Fruit fly (Drosophila melanogaster) whole organism, embryonic: ENCODE data around the gene CG12420.
A peak's percentile ranks its signal among the peaks of the same experiment; 100 is the strongest.

ENCODE experiments used
- Atf-2 ChIP-seq: fragments of 200-800 bp; sonication (Bioruptor generic); optimal IDR thresholded peaks from 2 replicates; lab custom pipeline; 2016; ENCODE audit warnings: missing biosample characterization, missing genetic modification characterization
- Atf3 ChIP-seq: fragments of 200-800 bp; sonication (Bioruptor generic); optimal IDR thresholded peaks from 3 replicates; lab custom pipeline; 2016; ENCODE audit warnings: missing biosample characterization, missing genetic modification characterization
- Atf6 ChIP-seq: fragments of 200-800 bp; sonication (Bioruptor generic); IDR thresholded peaks from 2 replicates; pipeline ENCODE4 v1.3.6; 2022; ENCODE audit warnings: missing biosample characterization, missing genetic modification characterization
- CG11456 ChIP-seq: fragments of 200-800 bp; sonication (Bioruptor generic); IDR thresholded peaks from 3 replicates; pipeline ENCODE4 v1.3.6; 2022; ENCODE audit warnings: missing biosample characterization, missing genetic modification characterization
- CG11695 ChIP-seq: fragments of 200-800 bp; sonication (Bioruptor generic); IDR thresholded peaks from 3 replicates; pipeline ENCODE4 v1.3.6; 2022; ENCODE audit warnings: missing biosample characterization, missing genetic modification characterization
- CG11723 ChIP-seq: fragments of 200-800 bp; sonication (Bioruptor generic); optimal IDR thresholded peaks from 2 replicates; lab custom pipeline; 2017; ENCODE audit warnings: missing biosample characterization, mild to moderate bottlenecking, missing genetic modification characterization
- CG12155 ChIP-seq: fragments of 200-800 bp; sonication (Bioruptor generic); optimal IDR thresholded peaks from 3 replicates; lab custom pipeline; 2016; ENCODE audit warnings: missing biosample characterization, missing genetic modification characterization
- CG12659 ChIP-seq: fragments of 200-800 bp; sonication (Bioruptor generic); optimal IDR thresholded peaks from 3 replicates; lab custom pipeline; 2017; ENCODE audit warnings: mild to moderate bottlenecking, missing biosample characterization, missing genetic modification reagents, missing genetic modification characterization
- CG14710 ChIP-seq: fragments of 200-800 bp; sonication (Bioruptor generic); optimal IDR thresholded peaks from 3 replicates; lab custom pipeline; 2019; ENCODE audit warnings: missing biosample characterization, mild to moderate bottlenecking, missing genetic modification characterization, moderate library complexity
- CG15073 ChIP-seq: fragments of 200-800 bp; sonication (Bioruptor generic); optimal IDR thresholded peaks from 2 replicates; lab custom pipeline; 2016; ENCODE audit warnings: missing biosample characterization, missing genetic modification characterization
- CG16813 ChIP-seq: fragments of 200-800 bp; sonication (Bioruptor generic); IDR thresholded peaks from 3 replicates; pipeline ENCODE4 v1.3.6; 2022; ENCODE audit warnings: missing biosample characterization, missing genetic modification characterization; ENCODE audit not compliant: partially characterized antibody
- CG16863 ChIP-seq: fragments of 200-800 bp; sonication (Bioruptor generic); optimal IDR thresholded peaks from 3 replicates; lab custom pipeline; 2016; ENCODE audit warnings: missing biosample characterization, missing genetic modification characterization
- CG1832 ChIP-seq: fragments of 200-800 bp; sonication (Bioruptor generic); optimal IDR thresholded peaks from 2 replicates; lab custom pipeline; 2017; ENCODE audit warnings: missing biosample characterization, mild to moderate bottlenecking, missing genetic modification characterization, inconsistent platforms
- CG18619 ChIP-seq: fragments of 200-800 bp; sonication (Bioruptor generic); optimal IDR thresholded peaks from 3 replicates; lab custom pipeline; 2017; ENCODE audit warnings: missing biosample characterization, mild to moderate bottlenecking, missing genetic modification characterization
- CG3163 ChIP-seq: fragments of 200-800 bp; sonication (Bioruptor generic); optimal IDR thresholded peaks from 3 replicates; lab custom pipeline; 2016; ENCODE audit warnings: missing biosample characterization, missing genetic modification characterization
- CG3281 ChIP-seq: fragments of 200-800 bp; sonication (Bioruptor generic); optimal IDR thresholded peaks from 3 replicates; lab custom pipeline; 2017; ENCODE audit warnings: missing biosample characterization, mild to moderate bottlenecking, missing genetic modification characterization
- CG33557 ChIP-seq: fragments of 200-800 bp; sonication (Bioruptor generic); optimal IDR thresholded peaks from 2 replicates; lab custom pipeline; 2019; ENCODE audit warnings: missing biosample characterization, mild to moderate bottlenecking, missing genetic modification characterization, moderate library complexity
- CG34376 ChIP-seq: fragments of 200-800 bp; sonication (Bioruptor generic); optimal IDR thresholded peaks from 2 replicates; lab custom pipeline; 2018; ENCODE audit warnings: missing biosample characterization, mild to moderate bottlenecking, missing genetic modification characterization
- CG6272 ChIP-seq: fragments of 200-800 bp; sonication (Bioruptor generic); IDR thresholded peaks from 2 replicates; pipeline ENCODE4 v1.3.6; 2022; ENCODE audit warnings: missing biosample characterization, missing genetic modification characterization
- CG7372 ChIP-seq: fragments of 200-800 bp; sonication (Bioruptor generic); IDR thresholded peaks from 2 replicates; pipeline ENCODE4 v1.3.6; 2022; ENCODE audit warnings: missing biosample characterization, missing genetic modification characterization
- CG8089 ChIP-seq: fragments of 200-800 bp; sonication (Bioruptor generic); optimal IDR thresholded peaks from 3 replicates; lab custom pipeline; 2016; ENCODE audit warnings: missing biosample characterization, missing genetic modification characterization
- CG8924 ChIP-seq: fragments of 200-800 bp; optimal IDR thresholded peaks from 3 replicates; lab custom pipeline; 2019; ENCODE audit warnings: missing biosample characterization, mild to moderate bottlenecking, missing genetic modification characterization, moderate library complexity
- CG9437 ChIP-seq: fragments of 200-800 bp; sonication (Bioruptor generic); optimal IDR thresholded peaks from 2 replicates; lab custom pipeline; 2018; ENCODE audit warnings: missing biosample characterization, mild to moderate bottlenecking, missing genetic modification characterization
- CG9876 ChIP-seq: fragments of 200-800 bp; sonication (Bioruptor generic); optimal IDR thresholded peaks from 2 replicates; lab custom pipeline; 2016; ENCODE audit warnings: missing biosample characterization, missing genetic modification characterization
- Dip2 ChIP-seq: fragments of 200-800 bp; sonication (Bioruptor generic); IDR thresholded peaks from 2 replicates; pipeline ENCODE4 v1.3.6; 2022; ENCODE audit warnings: missing biosample characterization, missing genetic modification characterization
- Dip3 ChIP-seq: fragments of 200-800 bp; sonication (Bioruptor generic); optimal IDR thresholded peaks from 3 replicates; lab custom pipeline; 2016; ENCODE audit warnings: missing biosample characterization, missing genetic modification characterization
- H15 ChIP-seq: fragments of 200-800 bp; sonication (Bioruptor generic); IDR thresholded peaks from 3 replicates; pipeline ENCODE4 v1.3.6; 2022; ENCODE audit warnings: missing biosample characterization, missing genetic modification characterization
- Hr39 ChIP-seq: fragments of >200 bp; optimal IDR thresholded peaks from 2 replicates; lab custom pipeline; 2017
- MESR4 ChIP-seq: fragments of 200-800 bp; sonication (Bioruptor generic); optimal IDR thresholded peaks from 2 replicates; lab custom pipeline; 2018; ENCODE audit warnings: missing biosample characterization, mild to moderate bottlenecking, missing genetic modification characterization, moderate library complexity
- NC2α ChIP-seq: fragments of 200-800 bp; sonication (Bioruptor generic); optimal IDR thresholded peaks from 2 replicates; lab custom pipeline; 2016; ENCODE audit warnings: missing biosample characterization, missing genetic modification characterization
- Nf-YA ChIP-seq: fragments of 200-800 bp; sonication (Bioruptor generic); IDR thresholded peaks from 2 replicates; pipeline ENCODE4 v1.3.6; 2022; ENCODE audit warnings: missing biosample characterization, missing genetic modification characterization
- aop ChIP-seq: fragments of 200-800 bp; sonication (Bioruptor generic); IDR thresholded peaks from 2 replicates; pipeline ENCODE4 v1.3.6; 2022; ENCODE audit warnings: missing biosample characterization, missing genetic modification characterization
- btn ChIP-seq: fragments of 200-800 bp; sonication (Bioruptor generic); optimal IDR thresholded peaks from 2 replicates; lab custom pipeline; 2016; ENCODE audit warnings: missing biosample characterization, missing genetic modification characterization
- cato ChIP-seq: fragments of 200-800 bp; sonication (Bioruptor generic); optimal IDR thresholded peaks from 2 replicates; lab custom pipeline; 2016; ENCODE audit warnings: missing biosample characterization, missing genetic modification characterization, borderline replicate concordance
- chm ChIP-seq: fragments of 200-800 bp; sonication (Bioruptor generic); IDR thresholded peaks from 2 replicates; pipeline ENCODE4 v1.3.6; 2022; ENCODE audit warnings: missing biosample characterization, missing genetic modification characterization
- chn ChIP-seq: fragments of 200-800 bp; sonication (Bioruptor generic); optimal IDR thresholded peaks from 2 replicates; lab custom pipeline; 2016; ENCODE audit warnings: missing biosample characterization, missing genetic modification characterization
- dan ChIP-seq: fragments of 200-800 bp; sonication (Bioruptor generic); IDR thresholded peaks from 2 replicates; pipeline ENCODE4 v1.3.6; 2022; ENCODE audit warnings: missing biosample characterization, missing genetic modification characterization
- danr ChIP-seq: fragments of 200-800 bp; sonication (Bioruptor generic); IDR thresholded peaks from 2 replicates; pipeline ENCODE4 v1.3.6; 2022; ENCODE audit warnings: missing biosample characterization, missing genetic modification characterization
- exex ChIP-seq: fragments of 200-800 bp; sonication (Bioruptor generic); optimal IDR thresholded peaks from 4 replicates; lab custom pipeline; 2018; ENCODE audit warnings: missing biosample characterization, mild to moderate bottlenecking, missing genetic modification characterization, moderate library complexity
- grn ChIP-seq: fragments of 200-800 bp; sonication (Bioruptor generic); optimal IDR thresholded peaks from 3 replicates; lab custom pipeline; 2017; ENCODE audit warnings: missing biosample characterization, missing genetic modification characterization
- hkb ChIP-seq, 2 experiments: fragments of 200-800 bp in 1 of 2; fragments of >200 bp in 1 of 2; sonication (Bioruptor generic) in 1 of 2; IDR thresholded peaks in 1 of 2; optimal IDR thresholded peaks in 1 of 2; 2 replicates each; pipeline versions ENCODE4 v1.3.6 to Lab custom; 2017 to 2022; ENCODE audit warnings: missing biosample characterization in 1 of 2, missing genetic modification characterization in 1 of 2
- nerfin-1 ChIP-seq: fragments of 200-800 bp; sonication (Bioruptor generic); optimal IDR thresholded peaks from 3 replicates; lab custom pipeline; 2019; ENCODE audit warnings: missing biosample characterization, mild to moderate bottlenecking, missing genetic modification characterization, moderate library complexity
- pum ChIP-seq: fragments of 200-800 bp; sonication (Bioruptor generic); optimal IDR thresholded peaks from 2 replicates; lab custom pipeline; 2016; ENCODE audit warnings: missing biosample characterization, missing genetic modification characterization
- row ChIP-seq: fragments of 200-800 bp; sonication (Bioruptor generic); IDR thresholded peaks from 3 replicates; pipeline ENCODE4 v1.3.6; 2022; ENCODE audit warnings: missing biosample characterization, missing genetic modification characterization
- sob ChIP-seq: fragments of 200-800 bp; sonication (Bioruptor generic); IDR thresholded peaks from 2 replicates; pipeline ENCODE4 v1.3.6; 2022; ENCODE audit warnings: missing biosample characterization, missing genetic modification characterization
- sr ChIP-seq: fragments of 200-800 bp; sonication (Bioruptor generic); IDR thresholded peaks from 3 replicates; pipeline ENCODE4 v1.3.6; 2022; ENCODE audit warnings: missing biosample characterization, missing genetic modification characterization
- tgo ChIP-seq: fragments of 200-800 bp; sonication (Bioruptor generic); IDR thresholded peaks from 3 replicates; pipeline ENCODE4 v1.3.6; 2022; ENCODE audit warnings: missing biosample characterization, missing genetic modification characterization
- tx ChIP-seq: fragments of 200-800 bp; sonication (Bioruptor generic); optimal IDR thresholded peaks from 2 replicates; lab custom pipeline; 2016; ENCODE audit warnings: missing biosample characterization, missing genetic modification characterization
- usp ChIP-seq: fragments of >200 bp; optimal IDR thresholded peaks from 2 replicates; lab custom pipeline; 2017; ENCODE audit warnings: missing biosample characterization, missing genetic modification characterization
- zfh2 ChIP-seq: fragments of 200-800 bp; sonication (Bioruptor generic); optimal IDR thresholded peaks from 2 replicates; lab custom pipeline; 2016; ENCODE audit warnings: missing biosample characterization, missing genetic modification characterization

The CG12420 gene

dm6 chr3R:10268101-10268864 is 45.8 kb downstream of the CG12420 start (continued):
- TF ChIP-seq danr (GFP tag; lab: Robert Waterston, UW), result peak; percentile 54; the same call in 1 of the 2 replicates
- no peak for TF ChIP-seq aop (GFP tag; lab: Robert Waterston, UW)
- TF ChIP-seq Nf-YA, result 0 out of 2 replicates have a peak, but pooled peaks have one; percentile 10
- peak; percentile 71 for TF ChIP-seq sob (GFP tag; lab: Robert Waterston, UW)
- TF ChIP-seq CG7372 (GFP tag; lab: Robert Waterston, UW), result peak; percentile 66
- no peak for TF ChIP-seq dan
- TF ChIP-seq CG12155 (GFP tag; lab: Kevin White, UChicago), result peak; percentile 81
- peak; percentile 80 for TF ChIP-seq exex (tag; lab: Kevin White, UChicago)
- TF ChIP-seq Dip2 (GFP tag; lab: Robert Waterston, UW), result no peak; the same call in 1 of the 2 replicates
- no peak for TF ChIP-seq usp (GFP tag; lab: Kevin White, UChicago)
- peak; percentile 84 for TF ChIP-seq CG11695 (GFP tag; lab: Robert Waterston, UW)
- TF ChIP-seq NC2α, result peak; percentile 18
- no peak for TF ChIP-seq MESR4 (GFP tag; lab: Kevin White, UChicago)
- TF ChIP-seq cato (GFP tag; lab: Kevin White, UChicago), result peak; percentile 41
- TF ChIP-seq CG6272 (GFP tag; lab: Robert Waterston, UW), result peak; percentile 44
- peak; percentile 66; the same call in 1 of the 3 replicates for TF ChIP-seq CG11456
- TF ChIP-seq CG16813 (GFP tag; lab: Robert Waterston, UW), result no peak
- TF ChIP-seq nerfin-1, result peak; percentile 65
- peak; percentile 57 for TF ChIP-seq Atf3
- peak; percentile 92 for TF ChIP-seq sr (GFP tag; lab: Robert Waterston, UW)
- TF ChIP-seq CG1832 (GFP tag; lab: Kevin White, UChicago), result no peak
- peak; percentile 76 for TF ChIP-seq CG9437 (GFP tag; lab: Kevin White, UChicago)
- TF ChIP-seq tx (GFP tag; lab: Kevin White, UChicago), result peak; percentile 62
- peak; percentile 85 for TF ChIP-seq zfh2 (GFP tag; lab: Kevin White, UChicago)
- TF ChIP-seq btn (GFP tag; lab: Kevin White, UChicago), result no peak
- peak; percentile 64 for TF ChIP-seq chn (GFP tag; lab: Kevin White, UChicago)
- peak; percentile 88 for TF ChIP-seq row
- peak; percentile 66 for TF ChIP-seq grn
- peak; percentile 77 for TF ChIP-seq CG16863 (GFP tag; lab: Kevin White, UChicago)
- TF ChIP-seq CG15073 (GFP tag; lab: Kevin White, UChicago), result peak; percentile 3
- peak; percentile 72 for TF ChIP-seq CG34376
- TF ChIP-seq hkb (optimal IDR thresholded peaks at IDR 0.05; lab: Kevin White, UChicago), result no peak
- TF ChIP-seq hkb (GFP tag; IDR thresholded peaks at IDR 0.05; lab: Robert Waterston, UW), result peak; percentile 85
- peak; percentile 44; the same call in 1 of the 3 replicates for TF ChIP-seq H15
- TF ChIP-seq Atf-2 (GFP tag; lab: Kevin White, UChicago), result peak; percentile 77
- peak; percentile 88 for TF ChIP-seq CG18619 (GFP tag; lab: Kevin White, UChicago)
- TF ChIP-seq pum, result peak; percentile 76
- peak; percentile 88 for TF ChIP-seq Dip3 (GFP tag; lab: Kevin White, UChicago)
- peak; percentile 78; the same call in 2 of the 3 replicates for TF ChIP-seq tgo
- TF ChIP-seq CG8089 (GFP tag; lab: Kevin White, UChicago), result peak; percentile 60
- TF ChIP-seq CG14710 (tag; lab: Kevin White, UChicago), result peak; percentile 57
- TF ChIP-seq Atf6 (GFP tag; lab: Robert Waterston, UW), result peak; percentile 88
- TF ChIP-seq chm (GFP tag; lab: Robert Waterston, UW), result peak; percentile 65; the same call in 1 of the 2 replicates
- peak; percentile 20 for TF ChIP-seq CG9876 (GFP tag; lab: Kevin White, UChicago)
- peak; percentile 87 for TF ChIP-seq CG8924 (tag; lab: Kevin White, UChicago)
- peak; percentile 91 for TF ChIP-seq CG12659 (GFP tag; lab: Kevin White, UChicago)
- peak; percentile 67 for TF ChIP-seq CG11723 (GFP tag; lab: Kevin White, UChicago)
- TF ChIP-seq Hr39, result no peak
- TF ChIP-seq CG33557 (GFP tag; lab: Kevin White, UChicago), result no peak
- TF ChIP-seq CG3163, result peak; percentile 55
- TF ChIP-seq CG3281 (GFP tag; lab: Kevin White, UChicago), result peak; percentile 91
